Worm (Caenorhabditis elegans) whole organism, midembryonic: Measurements from ENCODE around the gene pmp-5.

Experiments used
- flt-1 ChIP-seq: fragments of 200-800 bp; sonication (Bioruptor generic); IDR thresholded peaks from 2 replicates; pipeline ENCODE4 v1.3.6; 2022; ENCODE audit warnings: missing genetic modification characterization, missing compliant biosample characterization
- ref-1 ChIP-seq: fragments of 200-800 bp; sonication (Bioruptor generic); conservative IDR thresholded peaks from 2 replicates; pipeline ENCODE4 v1.3.6; 2022; ENCODE audit warnings: missing genetic modification reagents, missing genetic modification characterization, missing compliant biosample characterization
- tab-1 ChIP-seq: fragments of 200-800 bp; sonication (Bioruptor generic); IDR thresholded peaks from 2 replicates; pipeline ENCODE4 v1.3.6; 2022; ENCODE audit warnings: missing genetic modification characterization, missing compliant biosample characterization

- TF ChIP-seq flt-1 (GFP tag; lab: Robert Waterston, UW) (no peak), tab-1 (GFP tag; lab: Robert Waterston, UW) (no peak), ref-1 (GFP tag; lab: Robert Waterston, UW) (no peak)
Measured at ce11 chrV:6669520-6669919, 3.9 kb upstream of the pmp-5 start, which contains the start of gene cest-28.
